Worm (Caenorhabditis elegans): Measurements from ENCODE around the gene C16D2.3.

- TF ChIP-seq ref-1 (GFP tag; conservative IDR thresholded peaks at IDR 0.05), result no peak
- no peak for TF ChIP-seq flt-1 (GFP tag; IDR thresholded peaks at IDR 0.05)
- TF ChIP-seq cog-1 (tag; optimal IDR thresholded peaks at IDR 0.05), result no peak
- TF ChIP-seq ztf-23 (GFP tag; IDR thresholded peaks at IDR 0.05), result no peak
- TF ChIP-seq T22C8.4 (GFP tag; IDR thresholded peaks at IDR 0.05), result no peak
These were observed 44.3 kb upstream of the C16D2.3 start, which contains the start of gene C07H4.1 for ce11 chrII:9093584-9093983.
